Worm (Caenorhabditis elegans) whole organism, young adult: ENCODE results near the gene hsp-12.2.

ENCODE experiments used
- B0019.2 ChIP-seq: fragments of 200-800 bp; sonication (Bioruptor generic); conservative IDR thresholded peaks from 2 replicates; pipeline ENCODE4 v1.3.6; 2022; ENCODE audit warnings: missing genetic modification reagents, missing genetic modification characterization, missing compliant biosample characterization
- B0035.1 ChIP-seq: sonication (generic microtip); optimal IDR thresholded peaks from 2 replicates; lab custom pipeline; 2016; ENCODE audit warnings: missing genetic modification characterization, mild to moderate bottlenecking, missing compliant biosample characterization, missing genotype, missing genetic modification reagents
- C06A6.2 ChIP-seq: fragments of 200-800 bp; sonication (Bioruptor generic); conservative IDR thresholded peaks from 2 replicates; pipeline ENCODE4 v1.3.6; 2022; ENCODE audit warnings: missing genetic modification characterization, missing compliant biosample characterization
- F10E7.11 ChIP-seq: sonication (generic microtip); optimal IDR thresholded peaks from 2 replicates; lab custom pipeline; 2017; ENCODE audit warnings: mild to moderate bottlenecking, missing genetic modification characterization, moderate library complexity, missing compliant biosample characterization
- F57A8.1 ChIP-seq: fragments of 200-800 bp; sonication (Bioruptor generic); optimal IDR thresholded peaks from 2 replicates; lab custom pipeline; 2018; ENCODE audit warnings: mild to moderate bottlenecking, missing genetic modification characterization, moderate library complexity, missing compliant biosample characterization
- K11D2.4 ChIP-seq: fragments of 200-800 bp; sonication (Bioruptor generic); IDR thresholded peaks from 2 replicates; pipeline ENCODE4 v1.3.6; 2022; ENCODE audit warnings: missing genetic modification reagents, missing genetic modification characterization, missing compliant biosample characterization
- T07F8.4 ChIP-seq: sonication (generic microtip); optimal IDR thresholded peaks from 2 replicates; lab custom pipeline; 2016; ENCODE audit warnings: mild to moderate bottlenecking, missing genetic modification characterization, moderate library complexity, missing compliant biosample characterization
- aptf-3 ChIP-seq: fragments of 200-800 bp; sonication (Bioruptor generic); IDR thresholded peaks from 2 replicates; pipeline ENCODE4 v1.3.6; 2022; ENCODE audit warnings: missing genetic modification characterization, missing compliant biosample characterization
- attf-5 ChIP-seq: fragments of 200-800 bp; sonication (Bioruptor generic); optimal IDR thresholded peaks from 2 replicates; lab custom pipeline; 2018; ENCODE audit warnings: mild to moderate bottlenecking, missing genetic modification characterization, missing compliant biosample characterization
- ccch-3 ChIP-seq: fragments of 200-800 bp; sonication (Bioruptor generic); optimal IDR thresholded peaks from 2 replicates; lab custom pipeline; 2018; ENCODE audit warnings: mild to moderate bottlenecking, missing genetic modification characterization, missing compliant biosample characterization
- ceh-100 ChIP-seq: fragments of 200-800 bp; sonication (Bioruptor generic); IDR thresholded peaks from 2 replicates; pipeline ENCODE4 v1.3.6; 2022; ENCODE audit warnings: missing genetic modification reagents, missing genetic modification characterization, missing compliant biosample characterization
- ceh-40 ChIP-seq: fragments of 200-800 bp; sonication (Bioruptor generic); IDR thresholded peaks from 2 replicates; pipeline ENCODE4 v1.3.6; 2022; ENCODE audit warnings: missing genetic modification characterization, missing compliant biosample characterization
- ceh-79 ChIP-seq: sonication (generic microtip); optimal IDR thresholded peaks from 2 replicates; lab custom pipeline; 2017; ENCODE audit warnings: mild to moderate bottlenecking, missing genetic modification characterization, missing compliant biosample characterization
- ceh-91 ChIP-seq: fragments of 200-800 bp; sonication (Bioruptor generic); IDR thresholded peaks from 2 replicates; pipeline ENCODE4 v1.3.6; 2022; ENCODE audit warnings: missing genetic modification reagents, missing genetic modification characterization, missing compliant biosample characterization
- dpff-1 ChIP-seq: sonication (generic microtip); optimal IDR thresholded peaks from 2 replicates; lab custom pipeline; 2017; ENCODE audit warnings: mild to moderate bottlenecking, missing genetic modification characterization, missing compliant biosample characterization
- egrh-3 ChIP-seq: fragments of 200-800 bp; sonication (Bioruptor generic); IDR thresholded peaks from 2 replicates; pipeline ENCODE4 v1.3.6; 2022; ENCODE audit warnings: missing genetic modification reagents, missing genetic modification characterization, missing compliant biosample characterization
- fkh-3 ChIP-seq: sonication (generic microtip); optimal IDR thresholded peaks from 2 replicates; lab custom pipeline; 2016; ENCODE audit warnings: mild to moderate bottlenecking, missing genetic modification characterization, missing compliant biosample characterization
- hmg-1.2 ChIP-seq: fragments of 200-800 bp; sonication (Bioruptor generic); IDR thresholded peaks from 2 replicates; pipeline ENCODE4 v1.3.6; 2022; ENCODE audit warnings: missing genetic modification reagents, missing genetic modification characterization, missing compliant biosample characterization
- hrde-1 ChIP-seq: sonication (generic microtip); optimal IDR thresholded peaks from 2 replicates; lab custom pipeline; 2016; ENCODE audit warnings: missing genetic modification characterization, mild to moderate bottlenecking, missing compliant biosample characterization, moderate library complexity, missing genotype, missing genetic modification reagents, borderline replicate concordance
- let-526 ChIP-seq: fragments of 200-800 bp; sonication (Bioruptor generic); IDR thresholded peaks from 2 replicates; pipeline ENCODE4 v1.3.6; 2022; ENCODE audit warnings: missing genetic modification reagents, missing genetic modification characterization, missing compliant biosample characterization
- let-607 ChIP-seq, 2 experiments: fragments of 200-800 bp in 1 of 2; sonication (Bioruptor generic) in 1 of 2; sonication (generic microtip) in 1 of 2; optimal IDR thresholded peaks; 2 replicates each; lab custom pipeline; 2016 to 2018; ENCODE audit warnings: mild to moderate bottlenecking in 2 of 2, missing compliant biosample characterization in 2 of 2, missing genetic modification characterization in 2 of 2, moderate library complexity in 2 of 2, missing genotype in 1 of 2
- lsl-1 ChIP-seq: fragments of 200-800 bp; sonication (Bioruptor generic); optimal IDR thresholded peaks from 2 replicates; lab custom pipeline; 2018; ENCODE audit warnings: mild to moderate bottlenecking, missing genetic modification characterization, moderate library complexity, missing compliant biosample characterization
- lsy-27 ChIP-seq: sonication (generic microtip); optimal IDR thresholded peaks from 2 replicates; lab custom pipeline; 2017; ENCODE audit warnings: missing genetic modification characterization, mild to moderate bottlenecking, missing compliant biosample characterization, antibody characterized with exemption, missing genotype, borderline replicate concordance; ENCODE audit not compliant: insufficient read depth
- madf-6 ChIP-seq: fragments of 200-800 bp; sonication (Bioruptor generic); IDR thresholded peaks from 2 replicates; pipeline ENCODE4 v1.3.6; 2022; ENCODE audit warnings: missing genetic modification reagents, missing genetic modification characterization, missing compliant biosample characterization
- mcd-1 ChIP-seq: fragments of 200-800 bp; sonication (Bioruptor generic); IDR thresholded peaks from 2 replicates; pipeline ENCODE4 v1.3.6; 2022; ENCODE audit warnings: missing genetic modification reagents, missing genetic modification characterization, missing compliant biosample characterization
- mes-4 ChIP-seq: sonication (generic microtip); optimal IDR thresholded peaks from 2 replicates; lab custom pipeline; 2016; ENCODE audit warnings: missing genotype, missing genetic modification characterization, missing compliant biosample characterization
- mxl-1 ChIP-seq: sonication (generic microtip); optimal IDR thresholded peaks from 2 replicates; lab custom pipeline; 2016; ENCODE audit warnings: missing genetic modification characterization, missing compliant biosample characterization
- nfya-2 ChIP-seq: fragments of 200-800 bp; sonication (Bioruptor generic); IDR thresholded peaks from 2 replicates; pipeline ENCODE4 v1.3.6; 2022; ENCODE audit warnings: missing genetic modification reagents, missing genetic modification characterization, missing compliant biosample characterization
- nfyb-1 ChIP-seq: fragments of 200-800 bp; sonication (Bioruptor generic); IDR thresholded peaks from 2 replicates; pipeline ENCODE4 v1.3.6; 2022; ENCODE audit warnings: missing genetic modification reagents, missing genetic modification characterization, missing compliant biosample characterization
- nhr-80 ChIP-seq: sonication (generic microtip); optimal IDR thresholded peaks from 2 replicates; lab custom pipeline; 2016; ENCODE audit warnings: missing genetic modification characterization, missing compliant biosample characterization
- pbrm-1 ChIP-seq: fragments of 200-800 bp; sonication (Bioruptor generic); IDR thresholded peaks from 2 replicates; pipeline ENCODE4 v1.3.6; 2022; ENCODE audit warnings: missing genetic modification reagents, missing genetic modification characterization, missing compliant biosample characterization
- rcor-1 ChIP-seq: fragments of 200-800 bp; sonication (Bioruptor generic); IDR thresholded peaks from 2 replicates; pipeline ENCODE4 v1.3.6; 2022; ENCODE audit warnings: missing genetic modification reagents, missing genetic modification characterization, missing compliant biosample characterization
- snpc-1.3 ChIP-seq: sonication (generic microtip); optimal IDR thresholded peaks from 2 replicates; lab custom pipeline; 2017; ENCODE audit warnings: missing genetic modification characterization, mild to moderate bottlenecking, missing compliant biosample characterization, antibody characterized with exemption, moderate library complexity, missing genotype, missing genetic modification reagents; ENCODE audit not compliant: insufficient read depth
- snpc-4 ChIP-seq, 5 experiments: fragments of 150-350 bp in 1 of 5; sonication (generic microtip) in 4 of 5; optimal IDR thresholded peaks; 2 replicates each; lab custom pipeline; 2014 to 2018; ENCODE audit warnings: missing genetic modification characterization in 5 of 5, missing biosample characterization in 3 of 5, antibody characterized with exemption in 2 of 5, mild to moderate bottlenecking in 2 of 5, missing compliant biosample characterization in 2 of 5, missing genotype in 2 of 5, moderate library complexity in 2 of 5, missing genetic modification reagents in 1 of 5
- sptf-2 ChIP-seq: fragments of 200-800 bp; sonication (Bioruptor generic); optimal IDR thresholded peaks from 2 replicates; lab custom pipeline; 2018; ENCODE audit warnings: mild to moderate bottlenecking, missing genetic modification characterization, missing compliant biosample characterization
- tbp1 ChIP-seq: fragments of 200-800 bp; sonication (Bioruptor generic); optimal IDR thresholded peaks from 2 replicates; lab custom pipeline; 2018; ENCODE audit warnings: mild to moderate bottlenecking, missing genetic modification characterization, missing compliant biosample characterization
- tbx-9 ChIP-seq: sonication (generic microtip); optimal IDR thresholded peaks from 2 replicates; lab custom pipeline; 2016; ENCODE audit warnings: borderline replicate concordance, missing genetic modification characterization, inconsistent platforms, missing compliant biosample characterization
- zim-3 ChIP-seq: sonication (generic microtip); optimal IDR thresholded peaks from 2 replicates; lab custom pipeline; 2017; ENCODE audit warnings: mild to moderate bottlenecking, missing genetic modification characterization, moderate library complexity, missing compliant biosample characterization
- ztf-22 ChIP-seq: fragments of 200-800 bp; sonication (Bioruptor generic); optimal IDR thresholded peaks from 2 replicates; lab custom pipeline; 2018; ENCODE audit warnings: mild to moderate bottlenecking, missing genetic modification characterization, moderate library complexity, missing compliant biosample characterization
- ztf-25 ChIP-seq: fragments of 200-800 bp; sonication (Bioruptor generic); IDR thresholded peaks from 2 replicates; pipeline ENCODE4 v1.3.6; 2022; ENCODE audit warnings: missing genetic modification reagents, missing genetic modification characterization, missing compliant biosample characterization

The hsp-12.2 gene

ce11 chrIII:8158140-8158786 lies 20.4 kb downstream of the hsp-12.2 start, which contains the start of gene atg-13:
TSS of gene atg-13 (minus strand) at chrIII:8158190.
- TF ChIP-seq ceh-100 (GFP tag; lab: Robert Waterston, UW) (no peak), F10E7.11 (tag; lab: Kevin White, UChicago) (no peak), let-607 (tag; optimal IDR thresholded peaks at IDR 0.05; lab: Kevin White, UChicago) (peak in 1 of 2 experiments; percentile 7), lsl-1 (GFP tag; lab: Kevin White, UChicago) (no peak), pbrm-1 (GFP tag; lab: Robert Waterston, UW) (no peak), dpff-1 (tag; lab: Kevin White, UChicago) (no peak), mcd-1 (GFP tag; lab: Robert Waterston, UW) (peak; percentile 39; the same call in 1 of the 2 replicates), hmg-1.2 (GFP tag; lab: Robert Waterston, UW) (0 out of 2 replicates have a peak, but pooled peaks have one; percentile 18), nhr-80 (peak; percentile 22), let-526 (GFP tag; lab: Robert Waterston, UW) (no peak), fkh-3 (tag; lab: Kevin White, UChicago) (no peak), mes-4 (tag; lab: Kevin White, UChicago) (no peak), rcor-1 (GFP tag; lab: Robert Waterston, UW) (no peak), ceh-91 (peak; percentile 20; the same call in 1 of the 2 replicates), attf-5 (GFP tag; lab: Kevin White, UChicago) (peak; percentile 13)

- TF ChIP-seq B0035.1 (tag; lab: Kevin White, UChicago) (no peak), hrde-1 (tag; lab: Kevin White, UChicago) (peak; percentile 31), nfyb-1 (peak; percentile 70)
These were observed 23.4 kb downstream of the hsp-12.2 start, which contains the start of gene inpp-5K for ce11 chrIII:8161238-8161637. TSS of gene inpp-5K (minus strand) at chrIII:8161338.

ce11 chrIII:8163283-8163682 lies 25.4 kb downstream of the hsp-12.2 start, which contains the start of gene bath-42:
TSS of gene bath-42 (minus strand) at chrIII:8163383.
- TF ChIP-seq lsl-1 (GFP tag; lab: Kevin White, UChicago) (no peak), F57A8.1 (no peak), snpc-4 (GFP tag; optimal IDR thresholded peaks at IDR 0.05; lab: Kevin White, UChicago) (no peak), snpc-4 (tag; optimal IDR thresholded peaks at IDR 0.05; lab: Kevin White, UChicago) (no peak), K11D2.4 (GFP tag; lab: Robert Waterston, UW) (no peak), T07F8.4 (tag; lab: Kevin White, UChicago) (no peak), tbp1 (GFP tag; lab: Kevin White, UChicago) (no peak), snpc-1.3 (no peak), ceh-40 (no peak), aptf-3 (no peak)
- TF ChIP-seq, all 124 proteins: peak for 0

DNA sequence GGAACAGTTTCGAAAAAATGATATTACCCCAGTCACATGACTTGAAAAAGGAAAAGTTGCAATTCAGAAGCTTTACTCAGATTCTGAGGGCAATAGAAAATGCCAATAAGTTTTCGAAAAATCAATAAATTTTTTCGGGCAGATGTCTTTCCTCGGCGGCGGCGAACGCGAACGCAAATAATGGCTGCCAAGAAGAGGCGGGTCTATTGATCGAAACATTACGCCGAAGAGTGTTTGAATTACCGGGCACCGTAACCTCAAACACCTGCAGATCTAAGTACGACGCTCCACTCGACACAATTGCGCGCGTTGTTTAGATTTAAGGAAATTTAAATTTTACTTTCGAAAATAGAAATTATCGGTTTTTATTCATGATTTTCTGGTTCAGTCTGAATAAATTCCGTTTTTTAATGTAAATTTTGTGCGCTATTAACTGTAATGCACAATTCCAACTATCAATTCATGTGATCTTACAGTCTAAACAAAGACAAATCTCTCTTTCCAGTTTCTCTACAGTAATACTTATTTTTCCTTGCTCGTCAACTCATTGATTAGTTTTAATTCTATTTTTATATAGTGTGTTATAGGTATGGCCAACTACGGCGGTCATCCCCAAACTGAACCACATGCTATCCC lies 26.0 kb downstream of the hsp-12.2 start, which contains the start of gene prp-8:
Gene prp-8, plus strand, starts transcription at position 586 of the 636 bp plus-strand sequence.
- TF ChIP-seq sptf-2 (GFP tag; lab: Kevin White, UChicago) (no peak), lsy-27 (no peak), ceh-79 (tag; lab: Kevin White, UChicago) (no peak), ccch-3 (GFP tag; lab: Kevin White, UChicago) (no peak), nfya-2 (GFP tag; lab: Robert Waterston, UW) (no peak), C06A6.2 (GFP tag; lab: Robert Waterston, UW) (no peak), egrh-3 (peak; percentile 32; the same call in 1 of the 2 replicates), T07F8.4 (tag; lab: Kevin White, UChicago) (no peak), zim-3 (no peak), hrde-1 (tag; lab: Kevin White, UChicago) (no peak), madf-6 (GFP tag; lab: Robert Waterston, UW) (peak; percentile 59), mxl-1 (no peak), ztf-25 (GFP tag; lab: Robert Waterston, UW) (no peak), B0019.2 (GFP tag; lab: Robert Waterston, UW) (0 out of 2 replicates have a peak, but pooled peaks have one; percentile 9), tbx-9 (tag; lab: Kevin White, UChicago) (no peak), fkh-3 (tag; lab: Kevin White, UChicago) (no peak), attf-5 (GFP tag; lab: Kevin White, UChicago) (peak; percentile 98), ztf-22 (GFP tag; lab: Kevin White, UChicago) (no peak)
